Worm (Caenorhabditis elegans) whole organism, L1 larva: ENCODE measurements around the gene str-2.

Source experiments
- C04F5.9 ChIP-seq: sonication (generic microtip); optimal IDR thresholded peaks from 2 replicates; lab custom pipeline; 2016; ENCODE audit warnings: missing genetic modification characterization, missing compliant biosample characterization
- F16B12.6 ChIP-seq: fragments of 150-350 bp; optimal IDR thresholded peaks from 2 replicates; lab custom pipeline; 2014; ENCODE audit warnings: missing biosample characterization, missing genetic modification characterization
- aly-2 ChIP-seq: fragments of 150-350 bp; optimal IDR thresholded peaks from 2 replicates; lab custom pipeline; 2014; ENCODE audit warnings: missing biosample characterization, missing genetic modification characterization
- ama-1 ChIP-seq: fragments of 150-350 bp; optimal IDR thresholded peaks from 2 replicates; lab custom pipeline; 2014
- blmp-1 ChIP-seq: fragments of 150-350 bp; optimal IDR thresholded peaks from 2 replicates; lab custom pipeline; 2014; ENCODE audit warnings: missing biosample characterization, missing genetic modification characterization
- ceh-8 ChIP-seq: fragments of 200-800 bp; sonication (Bioruptor generic); optimal IDR thresholded peaks from 2 replicates; lab custom pipeline; 2018; ENCODE audit warnings: mild to moderate bottlenecking, missing genetic modification characterization, moderate library complexity, missing compliant biosample characterization
- ceh-90 ChIP-seq: sonication (generic microtip); optimal IDR thresholded peaks from 2 replicates; lab custom pipeline; 2016; ENCODE audit warnings: missing genetic modification characterization, missing compliant biosample characterization
- ces-1 ChIP-seq: fragments of 150-350 bp; optimal IDR thresholded peaks from 2 replicates; lab custom pipeline; 2014; ENCODE audit warnings: missing biosample characterization, missing genetic modification reagents, missing genetic modification characterization
- dpl-1 ChIP-seq, 3 experiments: fragments of 150-350 bp in 2 of 3; sonication (generic microtip) in 1 of 3; optimal IDR thresholded peaks; 2 replicates each; lab custom pipeline; 2014 to 2017; ENCODE audit warnings: missing biosample characterization in 3 of 3, missing genetic modification characterization in 3 of 3, missing genetic modification reagents in 3 of 3
- dsc-1 ChIP-seq: sonication (generic microtip); optimal IDR thresholded peaks from 2 replicates; lab custom pipeline; 2016; ENCODE audit warnings: mild to moderate bottlenecking, missing genetic modification characterization, missing compliant biosample characterization
- elt-2 ChIP-seq: sonication (generic microtip); optimal IDR thresholded peaks from 2 replicates; lab custom pipeline; 2016; ENCODE audit warnings: missing genetic modification characterization, mild to moderate bottlenecking, inconsistent platforms, missing compliant biosample characterization, missing genetic modification reagents
- fkh-10 ChIP-seq: sonication (generic microtip); optimal IDR thresholded peaks from 2 replicates; lab custom pipeline; 2017; ENCODE audit warnings: missing biosample characterization, missing genetic modification reagents, missing genetic modification characterization
- fkh-4 ChIP-seq: sonication (generic microtip); optimal IDR thresholded peaks from 2 replicates; lab custom pipeline; 2016; ENCODE audit warnings: missing compliant biosample characterization, missing genetic modification characterization, borderline replicate concordance
- fkh-8 ChIP-seq: sonication (generic microtip); optimal IDR thresholded peaks from 2 replicates; lab custom pipeline; 2016; ENCODE audit warnings: mild to moderate bottlenecking, missing genetic modification characterization, missing compliant biosample characterization
- fos-1 ChIP-seq: fragments of 150-350 bp; optimal IDR thresholded peaks from 2 replicates; lab custom pipeline; 2014; ENCODE audit warnings: missing biosample characterization, missing genetic modification characterization
- grh-1 ChIP-seq: fragments of 200-800 bp; sonication (Bioruptor generic); IDR thresholded peaks from 2 replicates; pipeline ENCODE4 v1.3.6; 2022; ENCODE audit warnings: missing genetic modification reagents, missing genetic modification characterization, missing compliant biosample characterization
- hlh-17 ChIP-seq: fragments of 200-800 bp; sonication (Bioruptor generic); optimal IDR thresholded peaks from 2 replicates; lab custom pipeline; 2018; ENCODE audit warnings: missing genetic modification characterization, mild to moderate bottlenecking, missing compliant biosample characterization, moderate library complexity, borderline replicate concordance
- irx-1 ChIP-seq: sonication (generic microtip); optimal IDR thresholded peaks from 2 replicates; lab custom pipeline; 2016; ENCODE audit warnings: missing genetic modification characterization, missing compliant biosample characterization
- isw-1 ChIP-seq: fragments of 200-800 bp; sonication (Bioruptor generic); IDR thresholded peaks from 2 replicates; pipeline ENCODE4 v1.3.6; 2022; ENCODE audit warnings: missing genetic modification characterization, missing compliant biosample characterization
- lin-35 ChIP-seq, 2 experiments: fragments of 150-350 bp; optimal IDR thresholded peaks; 2 replicates each; lab custom pipeline; 2014; ENCODE audit warnings: missing biosample characterization in 2 of 2, missing genetic modification characterization in 2 of 2, missing genetic modification reagents in 2 of 2
- lin-39 ChIP-seq: fragments of 150-350 bp; optimal IDR thresholded peaks from 2 replicates; lab custom pipeline; 2014; ENCODE audit warnings: missing biosample characterization, missing genetic modification reagents, missing genetic modification characterization
- lsy-2 ChIP-seq, 2 experiments: fragments of 150-350 bp; optimal IDR thresholded peaks; 2 replicates each; lab custom pipeline; 2014; ENCODE audit warnings: missing biosample characterization in 2 of 2, missing genetic modification characterization in 2 of 2
- mab-9 ChIP-seq: fragments of 200-800 bp; sonication (Bioruptor generic); IDR thresholded peaks from 2 replicates; pipeline ENCODE4 v1.3.6; 2022; ENCODE audit warnings: missing genetic modification reagents, missing genetic modification characterization, missing compliant biosample characterization
- mef-2 ChIP-seq: fragments of 150-350 bp; optimal IDR thresholded peaks from 2 replicates; lab custom pipeline; 2014; ENCODE audit warnings: missing biosample characterization, missing genetic modification characterization
- mep-1 ChIP-seq: fragments of 150-350 bp; optimal IDR thresholded peaks from 2 replicates; lab custom pipeline; 2014; ENCODE audit warnings: missing biosample characterization, missing genetic modification characterization
- nhr-12 ChIP-seq: sonication (generic microtip); optimal IDR thresholded peaks from 2 replicates; lab custom pipeline; 2017; ENCODE audit warnings: missing biosample characterization, missing genetic modification characterization
- nhr-19 ChIP-seq: fragments of 200-800 bp; sonication (Bioruptor generic); conservative IDR thresholded peaks from 2 replicates; pipeline ENCODE4 v1.3.6; 2022; ENCODE audit warnings: missing genetic modification characterization, missing compliant biosample characterization
- nhr-20 ChIP-seq: sonication (generic microtip); optimal IDR thresholded peaks from 2 replicates; lab custom pipeline; 2016; ENCODE audit warnings: mild to moderate bottlenecking, missing genetic modification characterization, missing compliant biosample characterization
- nhr-47 ChIP-seq: sonication (generic microtip); optimal IDR thresholded peaks from 2 replicates; lab custom pipeline; 2016; ENCODE audit warnings: mild to moderate bottlenecking, missing genetic modification characterization, moderate library complexity, missing compliant biosample characterization
- nhr-71 ChIP-seq: sonication (generic microtip); optimal IDR thresholded peaks from 2 replicates; lab custom pipeline; 2016; ENCODE audit warnings: mild to moderate bottlenecking, missing genetic modification characterization, moderate library complexity, missing compliant biosample characterization
- nhr-76 ChIP-seq: sonication (generic microtip); optimal IDR thresholded peaks from 2 replicates; lab custom pipeline; 2017; ENCODE audit warnings: missing biosample characterization, missing genetic modification characterization
- nhr-77 ChIP-seq: fragments of 150-350 bp; optimal IDR thresholded peaks from 2 replicates; lab custom pipeline; 2014; ENCODE audit warnings: missing biosample characterization, missing genetic modification characterization
- nhr-84 ChIP-seq: sonication (generic microtip); optimal IDR thresholded peaks from 2 replicates; lab custom pipeline; 2017; ENCODE audit warnings: missing biosample characterization, missing genetic modification characterization
- nhr-85 ChIP-seq: sonication (generic microtip); peaks from one replicate; lab custom pipeline; 2016; ENCODE audit warnings: missing genetic modification characterization, inconsistent platforms, missing compliant biosample characterization
- nhr-90 ChIP-seq: sonication (generic microtip); optimal IDR thresholded peaks from 2 replicates; lab custom pipeline; 2016; ENCODE audit warnings: mild to moderate bottlenecking, missing genetic modification characterization, missing compliant biosample characterization; ENCODE audit not compliant: poor library complexity
- pag-3 ChIP-seq: sonication (generic microtip); optimal IDR thresholded peaks from 2 replicates; lab custom pipeline; 2017; ENCODE audit warnings: missing genetic modification characterization, mild to moderate bottlenecking, missing compliant biosample characterization, antibody characterized with exemption, borderline replicate concordance; ENCODE audit not compliant: insufficient read depth
- pax-3 ChIP-seq: fragments of 200-800 bp; sonication (Bioruptor generic); optimal IDR thresholded peaks from 2 replicates; lab custom pipeline; 2018; ENCODE audit warnings: mild to moderate bottlenecking, missing genetic modification characterization, moderate library complexity, missing compliant biosample characterization
- pqm-1 ChIP-seq: sonication (generic microtip); optimal IDR thresholded peaks from 3 replicates; lab custom pipeline; 2017; ENCODE audit warnings: missing biosample characterization, missing genetic modification characterization
- skn-1 ChIP-seq: fragments of 150-350 bp; optimal IDR thresholded peaks from 2 replicates; lab custom pipeline; 2014; ENCODE audit warnings: missing biosample characterization, missing genetic modification characterization
- sptf-1 ChIP-seq: fragments of 150-350 bp; optimal IDR thresholded peaks from 2 replicates; lab custom pipeline; 2014; ENCODE audit warnings: missing biosample characterization, missing genetic modification characterization
- swsn-7 ChIP-seq: sonication (generic microtip); optimal IDR thresholded peaks from 2 replicates; lab custom pipeline; 2016; ENCODE audit warnings: missing genetic modification characterization, missing compliant biosample characterization
- tlp-1 ChIP-seq: fragments of 150-350 bp; optimal IDR thresholded peaks from 2 replicates; lab custom pipeline; 2014; ENCODE audit warnings: missing biosample characterization, missing genetic modification characterization
- unc-30 ChIP-seq: sonication (generic microtip); optimal IDR thresholded peaks from 2 replicates; lab custom pipeline; 2017; ENCODE audit warnings: missing biosample characterization, missing genetic modification characterization
- unc-62 ChIP-seq: fragments of 150-350 bp; optimal IDR thresholded peaks from 2 replicates; lab custom pipeline; 2014; ENCODE audit warnings: missing biosample characterization, missing genetic modification reagents, missing genetic modification characterization
- zag-1 ChIP-seq: fragments of 150-350 bp; optimal IDR thresholded peaks from 2 replicates; lab custom pipeline; 2014; ENCODE audit warnings: missing biosample characterization, missing genetic modification characterization

The str-2 gene

ce11 chrV:9796002-9796401 is 28.0 kb downstream of the str-2 start:
- TF ChIP-seq dsc-1 (tag; lab: Kevin White, UChicago) (peak; percentile 77), nhr-71 (tag; lab: Kevin White, UChicago) (no peak), pax-3 (tag; lab: Kevin White, UChicago) (peak; percentile 30), fkh-8 (peak; percentile 52), lin-35 (GFP tag; optimal IDR thresholded peaks at IDR 0.05; lab: Kevin White, UChicago) (no peak), fkh-10 (GFP tag; lab: Kevin White, UChicago) (peak; percentile 24), elt-2 (tag; lab: Kevin White, UChicago) (no peak), sptf-1 (tag; lab: Kevin White, UChicago) (no peak), ces-1 (no peak), fkh-4 (tag; lab: Kevin White, UChicago) (no peak), tlp-1 (tag; lab: Kevin White, UChicago) (no peak), ceh-8 (no peak), irx-1 (tag; lab: Kevin White, UChicago) (no peak), nhr-20 (tag; lab: Kevin White, UChicago) (no peak), hlh-17 (GFP tag; lab: Kevin White, UChicago) (no peak), lin-39 (tag; lab: Kevin White, UChicago) (no peak)
- TF ChIP-seq, all 84 proteins: peak for 4

- TF ChIP-seq elt-2 (tag; lab: Kevin White, UChicago) (peak; percentile 7), C04F5.9 (no peak), zag-1 (tag; lab: Kevin White, UChicago) (no peak), pax-3 (tag; lab: Kevin White, UChicago) (peak; percentile 39), nhr-71 (tag; lab: Kevin White, UChicago) (peak; percentile 42), fkh-8 (peak; percentile 62), lsy-2 (tag; optimal IDR thresholded peaks at IDR 0.05; lab: Kevin White, UChicago) (peak in 1 of 2 experiments; percentile 8), nhr-47 (tag; lab: Kevin White, UChicago) (peak; percentile 11), nhr-85 (no peak), dsc-1 (tag; lab: Kevin White, UChicago) (peak; percentile 46)
Measured at ce11 chrV:9794997-9795396, 29.1 kb downstream of the str-2 start.

DNA sequence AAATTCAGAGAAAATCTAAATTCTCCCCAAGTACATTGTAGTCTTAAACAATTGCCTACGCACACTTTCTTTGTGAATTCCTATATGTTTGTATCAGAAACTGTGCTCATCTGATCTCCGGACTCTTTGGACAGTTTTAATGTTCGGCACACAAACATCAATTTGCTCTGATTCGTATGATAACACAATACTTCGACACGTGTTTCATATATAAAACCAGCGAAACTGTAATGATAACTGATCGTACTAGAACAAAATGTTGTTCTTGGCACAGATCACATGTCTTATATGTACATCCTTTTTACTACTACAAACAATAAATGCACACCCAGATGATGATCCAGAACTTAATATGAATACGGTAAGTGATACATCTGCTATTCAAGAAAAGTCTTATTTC is 32.7 kb downstream of the str-2 start, which contains the start of gene lipl-2:
Gene lipl-2 (plus strand): TSS at position 236 of the 400 bp plus-strand sequence.
- TF ChIP-seq isw-1 (no peak), ama-1 (no peak), mef-2 (tag; lab: Kevin White, UChicago) (no peak), nhr-84 (no peak), nhr-20 (tag; lab: Kevin White, UChicago) (peak; percentile 52), nhr-71 (tag; lab: Kevin White, UChicago) (peak; percentile 15), lin-35 (GFP tag; optimal IDR thresholded peaks at IDR 0.05; lab: Kevin White, UChicago) (peak in 1 of 2 experiments; percentile 3), F16B12.6 (no peak), mab-9 (GFP tag; lab: Robert Waterston, UW) (no peak), elt-2 (tag; lab: Kevin White, UChicago) (peak; percentile 84)

ce11 chrV:9789657-9790261 is 34.3 kb downstream of the str-2 start, which contains the start of gene ztf-7:
ztf-7 (minus strand) TSS chrV:9789707.
- peak; percentile 85 to 89 (median 87) for TF ChIP-seq dpl-1 (GFP tag; optimal IDR thresholded peaks at IDR 0.05; lab: Kevin White, UChicago)
- TF ChIP-seq sptf-1 (tag; lab: Kevin White, UChicago): no peak
- TF ChIP-seq fos-1: peak; percentile 82
- no peak for TF ChIP-seq unc-62 (GFP tag; lab: Kevin White, UChicago)
- peak; percentile 81 for TF ChIP-seq nhr-77 (tag; lab: Kevin White, UChicago)
- TF ChIP-seq nhr-90 (tag; lab: Kevin White, UChicago): peak; percentile 98
- no peak for TF ChIP-seq tlp-1 (tag; lab: Kevin White, UChicago)
- no peak for TF ChIP-seq nhr-76 (tag; lab: Kevin White, UChicago)
- peak; percentile 95 for TF ChIP-seq dsc-1 (tag; lab: Kevin White, UChicago)
- peak; percentile 96 for TF ChIP-seq pax-3 (tag; lab: Kevin White, UChicago)
- peak; percentile 88 for TF ChIP-seq blmp-1 (tag; lab: Kevin White, UChicago)
- TF ChIP-seq mep-1 (tag; lab: Kevin White, UChicago): peak; percentile 99
- peak; percentile 96 for TF ChIP-seq grh-1 (GFP tag; lab: Robert Waterston, UW)
- TF ChIP-seq fkh-10 (GFP tag; lab: Kevin White, UChicago): peak; percentile 71
- peak; percentile 55 for TF ChIP-seq pag-3
- peak; percentile 69 for TF ChIP-seq F16B12.6
- peak; percentile 72 for TF ChIP-seq ama-1
- no peak for TF ChIP-seq unc-30 (tag; lab: Kevin White, UChicago)
- TF ChIP-seq pqm-1 (tag; lab: Kevin White, UChicago): no peak
- no peak for TF ChIP-seq ceh-90 (tag; lab: Kevin White, UChicago)
- TF ChIP-seq skn-1 (tag; lab: Kevin White, UChicago): peak; percentile 90
- no peak for TF ChIP-seq nhr-12 (tag; lab: Kevin White, UChicago)
- peak; percentile 99 for TF ChIP-seq nhr-19
- TF ChIP-seq aly-2 (tag; lab: Kevin White, UChicago): peak; percentile 62
- peak; percentile 98 for TF ChIP-seq swsn-7 (tag; lab: Kevin White, UChicago)
